Fruit fly (Drosophila melanogaster): ENCODE results near the gene Cyp4s3.

Gene Cyp4s3

DNA sequence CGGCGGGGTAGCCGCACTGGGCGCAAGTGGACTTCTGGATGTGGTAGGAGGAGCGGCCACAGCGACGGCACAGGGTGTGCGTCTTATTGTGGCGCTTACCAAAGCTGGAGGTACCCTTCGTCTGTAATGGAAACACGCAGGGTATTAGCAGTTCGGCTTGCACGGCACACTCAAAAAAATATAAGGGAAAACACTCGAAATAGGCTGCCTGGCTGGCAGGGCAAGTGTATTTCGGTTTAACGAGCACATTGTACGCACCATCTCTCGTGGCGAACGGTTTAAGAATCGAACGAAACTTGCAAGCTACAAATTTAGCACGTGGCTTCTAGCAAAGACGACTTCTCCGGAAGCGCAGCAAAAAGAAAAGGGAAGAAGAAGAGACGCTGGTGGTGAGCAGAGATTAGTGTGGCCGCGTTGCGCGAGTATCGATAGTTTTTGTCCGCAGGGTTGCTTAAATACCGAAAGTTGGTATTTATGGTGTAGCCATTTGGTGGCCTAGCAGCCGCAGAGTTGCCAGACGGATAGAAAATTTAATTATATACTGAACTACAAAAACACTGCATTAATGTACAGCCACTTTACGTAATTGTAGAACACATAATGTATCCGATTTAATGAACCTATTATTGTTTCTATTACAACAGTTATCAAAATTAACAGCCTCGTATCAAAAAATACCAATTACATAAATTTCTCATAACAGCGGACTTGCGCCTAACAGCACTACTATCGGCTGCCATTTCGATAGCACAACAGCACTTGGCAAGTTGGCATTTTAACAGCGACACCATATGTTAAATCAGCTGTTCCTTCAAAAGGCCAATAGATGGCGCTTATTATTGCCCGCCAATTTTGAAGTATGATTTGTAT, 22.9 kb upstream of the Cyp4s3 start, which contains the start of gene RpL37-1 (continued):
- TF ChIP-seq nerfin-1 (tag; optimal IDR thresholded peaks at IDR 0.05) (peak; percentile 47), H15 (GFP tag; IDR thresholded peaks at IDR 0.05) (peak; percentile 61; the same call in 2 of the 3 replicates), NC2α (GFP tag; optimal IDR thresholded peaks at IDR 0.05) (peak; percentile 29), al (GFP tag; IDR thresholded peaks at IDR 0.05) (peak; percentile 60), CG4730 (GFP tag; IDR thresholded peaks at IDR 0.05) (peak; percentile 43; the same call in 1 of the 2 replicates), Optix (GFP tag; IDR thresholded peaks at IDR 0.05) (peak; percentile 71; the same call in 2 of the 3 replicates), CG3065 (GFP tag; optimal IDR thresholded peaks at IDR 0.05) (no peak), CG31365 (tag; optimal IDR thresholded peaks at IDR 0.05) (peak; percentile 42), CG1602 (GFP tag; optimal IDR thresholded peaks at IDR 0.05) (peak; percentile 32), pum (GFP tag; optimal IDR thresholded peaks at IDR 0.05) (peak; percentile 52), CG8359 (GFP tag; optimal IDR thresholded peaks at IDR 0.05; ENCODE audit: borderline replicate concordance) (peak; percentile 26), Adf1 (GFP tag; IDR thresholded peaks at IDR 0.05) (no peak), CG15073 (GFP tag; optimal IDR thresholded peaks at IDR 0.05) (no peak), chif (GFP tag; optimal IDR thresholded peaks at IDR 0.05) (peak; percentile 14 to 44), CG15696 (tag; optimal IDR thresholded peaks at IDR 0.05) (no peak), CG17385 (GFP tag; optimal IDR thresholded peaks at IDR 0.05) (peak; percentile 95), Dref (GFP tag; IDR thresholded peaks at IDR 0.05) (peak; percentile 87), CG42726 (GFP tag; IDR thresholded peaks at IDR 0.05; ENCODE audit: partially characterized antibody) (peak; percentile 67), sr (GFP tag; IDR thresholded peaks at IDR 0.05) (peak; percentile 65), dati (GFP tag; IDR thresholded peaks at IDR 0.05) (0 out of 2 replicates have a peak, but pooled peaks have one; percentile 19), CG8281 (tag; optimal IDR thresholded peaks at IDR 0.05) (peak; percentile 4), ERR (GFP tag; optimal IDR thresholded peaks at IDR 0.05) (peak; percentile 42), jigr1 (GFP tag; IDR thresholded peaks at IDR 0.05) (no peak), Eip74EF (GFP tag; optimal IDR thresholded peaks at IDR 0.05) (peak in 1 of 2 experiments; percentile 29), nerfin-2 (GFP tag; IDR thresholded peaks at IDR 0.05; ENCODE audit: partially characterized antibody) (peak; percentile 39; the same call in 1 of the 2 replicates), sim (GFP tag; IDR thresholded peaks at IDR 0.05) (no peak), ato (GFP tag; IDR thresholded peaks at IDR 0.05; ENCODE audit: partially characterized antibody) (peak; percentile 56), CG3995 (GFP tag; optimal IDR thresholded peaks at IDR 0.05) (peak; percentile 36), Dp (GFP tag; optimal IDR thresholded peaks at IDR 0.05) (peak; percentile 92), CG5953 (GFP tag; IDR thresholded peaks at IDR 0.05) (no peak), CG6272 (GFP tag; IDR thresholded peaks at IDR 0.05) (peak; percentile 47; the same call in 1 of the 2 replicates), corto (GFP tag; optimal IDR thresholded peaks at IDR 0.05) (no peak), dimm (GFP tag; IDR thresholded peaks at IDR 0.05) (no peak), BEAF-32 (GFP tag; optimal IDR thresholded peaks at IDR 0.05) (peak; percentile 96), Sry-β (GFP tag; optimal IDR thresholded peaks at IDR 0.05) (peak; percentile 18), CG16863 (GFP tag; optimal IDR thresholded peaks at IDR 0.05) (peak; percentile 50), Fer2 (tag; optimal IDR thresholded peaks at IDR 0.05) (peak; percentile 14), gem (tag; optimal IDR thresholded peaks at IDR 0.05) (peak; percentile 49), pros (GFP tag; optimal IDR thresholded peaks at IDR 0.05) (no peak), CG9727 (GFP tag; optimal IDR thresholded peaks at IDR 0.05) (peak; percentile 81), Dad (GFP tag; optimal IDR thresholded peaks at IDR 0.05) (peak; percentile 77), mam (GFP tag; optimal IDR thresholded peaks at IDR 0.05) (peak; percentile 65), Taf1 (GFP tag; IDR thresholded peaks at IDR 0.05) (0 out of 2 replicates have a peak, but pooled peaks have one; percentile 11), Chrac-16 (GFP tag; optimal IDR thresholded peaks at IDR 0.05) (peak; percentile 25), CG1529 (GFP tag; optimal IDR thresholded peaks at IDR 0.05) (no peak), fu2 (GFP tag; optimal IDR thresholded peaks at IDR 0.05) (peak; percentile 29), CG11723 (GFP tag; optimal IDR thresholded peaks at IDR 0.05) (peak; percentile 40), ro (GFP tag; IDR thresholded peaks at IDR 0.05) (no peak)

All from whole organism, embryonic.